Fruit fly (Drosophila melanogaster): ENCODE data around the gene CG6908.
A peak's percentile ranks its signal among the peaks of the same experiment; 100 is the strongest.

The CG6908 gene

DNA sequence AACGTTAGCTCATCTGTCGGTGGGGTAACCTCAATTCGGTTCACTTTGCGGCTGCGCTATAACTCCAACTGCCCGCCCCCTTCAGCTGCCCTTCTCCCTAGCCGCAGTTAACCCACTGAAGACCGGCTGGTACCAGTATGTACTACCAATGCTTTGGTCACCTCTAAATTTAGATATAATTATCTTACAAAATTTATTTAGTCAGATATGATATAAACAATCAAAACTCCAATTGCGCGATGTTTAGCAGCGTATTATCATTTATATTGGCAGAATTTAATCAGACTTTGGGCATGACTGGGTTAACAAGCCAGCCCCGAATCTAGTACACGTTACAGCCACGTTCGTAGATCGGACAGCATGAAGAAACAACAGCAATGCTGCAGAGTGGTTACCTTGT, 28.1 kb downstream of the CG6908 start:
- TF ChIP-seq Hnf4 (GFP tag; optimal IDR thresholded peaks at IDR 0.05) (no peak), sv (GFP tag; optimal IDR thresholded peaks at IDR 0.05) (no peak), fru (GFP tag; optimal IDR thresholded peaks at IDR 0.05) (peak; percentile 0), usp (GFP tag; optimal IDR thresholded peaks at IDR 0.05) (no peak)

DNA sequence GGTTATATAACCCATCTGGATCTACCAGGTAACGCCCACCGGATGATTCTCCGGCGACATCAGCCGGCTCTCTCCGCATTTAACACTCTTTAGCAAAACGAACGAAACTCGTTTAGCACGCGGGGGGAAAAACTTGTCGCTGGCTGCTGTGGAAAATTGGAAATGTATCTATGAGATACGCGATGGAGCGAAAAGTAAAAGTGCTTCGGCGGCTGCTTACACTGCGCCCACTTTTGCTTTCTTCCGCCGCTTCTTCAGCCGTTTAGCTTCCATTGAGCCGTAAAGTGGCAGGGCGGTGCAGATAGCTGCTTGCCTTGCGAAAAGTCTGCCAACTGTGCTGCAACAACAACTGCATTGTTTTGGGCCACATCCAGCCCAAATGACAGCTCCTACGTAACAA, 28.7 kb downstream of the CG6908 start:
- TF ChIP-seq CrebA (GFP tag; optimal IDR thresholded peaks at IDR 0.05; ENCODE audit: borderline replicate concordance) (no peak), usp (GFP tag; optimal IDR thresholded peaks at IDR 0.05) (no peak), Dfd (GFP tag; optimal IDR thresholded peaks at IDR 0.05) (no peak), dmrt93B (GFP tag; optimal IDR thresholded peaks at IDR 0.05) (no peak), lola (GFP tag; optimal IDR thresholded peaks at IDR 0.05) (no peak), GATAd (GFP tag; optimal IDR thresholded peaks at IDR 0.05) (no peak), Jra (GFP tag; optimal IDR thresholded peaks at IDR 0.05) (no peak), OdsH (GFP tag; optimal IDR thresholded peaks at IDR 0.05) (no peak), sage (GFP tag; optimal IDR thresholded peaks at IDR 0.05) (no peak), Hnf4 (GFP tag; optimal IDR thresholded peaks at IDR 0.05) (no peak), Mio (GFP tag; optimal IDR thresholded peaks at IDR 0.05) (no peak), jim (GFP tag; optimal IDR thresholded peaks at IDR 0.05) (no peak), N (GFP tag; optimal IDR thresholded peaks at IDR 0.05) (no peak), Hr78 (GFP tag; optimal IDR thresholded peaks at IDR 0.05) (no peak), dsf (GFP tag; optimal IDR thresholded peaks at IDR 0.05; ENCODE audit: borderline replicate concordance) (no peak)

DNA sequence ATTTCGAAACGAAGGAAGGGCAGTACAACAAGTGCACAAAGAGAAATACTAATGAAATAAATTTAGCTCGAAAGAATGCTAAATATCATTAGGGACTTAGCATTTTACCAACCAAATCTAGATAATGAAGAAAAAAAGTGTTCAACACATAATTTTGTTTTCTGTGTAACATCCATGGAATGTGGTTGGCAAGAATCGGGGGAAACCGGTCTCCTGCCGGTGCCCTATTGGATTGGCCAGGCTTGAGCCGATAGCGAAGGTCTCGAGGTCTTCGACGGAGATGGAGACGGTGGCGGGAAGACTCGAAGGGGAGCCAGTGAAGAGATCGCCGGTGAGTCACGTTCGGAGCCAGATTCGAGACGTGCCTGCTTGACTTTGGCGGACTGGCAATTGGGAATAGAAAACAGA, 32.1 kb downstream of the CG6908 start:
- TF ChIP-seq GATAd (GFP tag; optimal IDR thresholded peaks at IDR 0.05), result no peak
- peak; percentile 79 for TF ChIP-seq Rel (GFP tag; optimal IDR thresholded peaks at IDR 0.05)
- peak; percentile 69 for TF ChIP-seq Rel (tag; optimal IDR thresholded peaks at IDR 0.05)
- peak; percentile 84 for TF ChIP-seq Sp1 (GFP tag; optimal IDR thresholded peaks at IDR 0.05)
- peak; percentile 88 for TF ChIP-seq rgr (GFP tag; optimal IDR thresholded peaks at IDR 0.05)
- no peak for TF ChIP-seq Dif (GFP tag; optimal IDR thresholded peaks at IDR 0.05; ENCODE audit: partially characterized antibody)
- peak; percentile 56 for TF ChIP-seq CG9705 (GFP tag; optimal IDR thresholded peaks at IDR 0.05)
- TF ChIP-seq tai (GFP tag; optimal IDR thresholded peaks at IDR 0.05), result peak; percentile 72
- TF ChIP-seq lola (GFP tag; optimal IDR thresholded peaks at IDR 0.05), result no peak
- TF ChIP-seq N (GFP tag; optimal IDR thresholded peaks at IDR 0.05), result no peak
- peak; percentile 90 for TF ChIP-seq br (GFP tag; optimal IDR thresholded peaks at IDR 0.05)
- TF ChIP-seq Hr83 (GFP tag; optimal IDR thresholded peaks at IDR 0.05; ENCODE audit: poor library complexity, severe bottlenecking), result peak; percentile 19
- TF ChIP-seq Mio (GFP tag; optimal IDR thresholded peaks at IDR 0.05), result no peak
- no peak for TF ChIP-seq pan (optimal IDR thresholded peaks at IDR 0.05)
- no peak for TF ChIP-seq jim (GFP tag; optimal IDR thresholded peaks at IDR 0.05)
- peak; percentile 70 for TF ChIP-seq CG32264 (GFP tag; optimal IDR thresholded peaks at IDR 0.05)
- no peak for TF ChIP-seq Abd-B (GFP tag; optimal IDR thresholded peaks at IDR 0.05)
- TF ChIP-seq ey (GFP tag; optimal IDR thresholded peaks at IDR 0.05), result peak; percentile 92
- TF ChIP-seq Jra (GFP tag; optimal IDR thresholded peaks at IDR 0.05), result peak; percentile 70
- TF ChIP-seq psq (GFP tag; optimal IDR thresholded peaks at IDR 0.05), result peak; percentile 80
- peak; percentile 42 to 90 for TF ChIP-seq foxo (GFP tag; optimal IDR thresholded peaks at IDR 0.05)
- TF ChIP-seq Hnf4 (GFP tag; optimal IDR thresholded peaks at IDR 0.05), result peak; percentile 92
- TF ChIP-seq dmrt93B (GFP tag; optimal IDR thresholded peaks at IDR 0.05), result peak; percentile 47
- peak; percentile 78 for TF ChIP-seq sage (GFP tag; optimal IDR thresholded peaks at IDR 0.05)
- peak; percentile 87 for TF ChIP-seq OdsH (GFP tag; optimal IDR thresholded peaks at IDR 0.05)
- no peak for TF ChIP-seq Myc (optimal IDR thresholded peaks at IDR 0.05)
- no peak for TF ChIP-seq usp (GFP tag; optimal IDR thresholded peaks at IDR 0.05)
- no peak for TF ChIP-seq CrebA (GFP tag; optimal IDR thresholded peaks at IDR 0.05; ENCODE audit: borderline replicate concordance)
- TF ChIP-seq h (GFP tag; optimal IDR thresholded peaks at IDR 0.05), result peak; percentile 91
- no peak for TF ChIP-seq dsf (GFP tag; optimal IDR thresholded peaks at IDR 0.05; ENCODE audit: borderline replicate concordance)
- TF ChIP-seq woc (GFP tag; optimal IDR thresholded peaks at IDR 0.05), result peak; percentile 93
- peak; percentile 82 for TF ChIP-seq brk (GFP tag; optimal IDR thresholded peaks at IDR 0.05)
- no peak for TF ChIP-seq Hr78 (GFP tag; optimal IDR thresholded peaks at IDR 0.05)
- TF ChIP-seq fru (GFP tag; optimal IDR thresholded peaks at IDR 0.05), result peak; percentile 92
- no peak for TF ChIP-seq dl (GFP tag; optimal IDR thresholded peaks at IDR 0.05; ENCODE audit: insufficient read depth in 1 of 2, partially characterized antibody in 2 of 2)
- TF ChIP-seq Vsx2 (GFP tag; optimal IDR thresholded peaks at IDR 0.05; ENCODE audit: partially characterized antibody), result no peak
- TF ChIP-seq Dfd (GFP tag; optimal IDR thresholded peaks at IDR 0.05), result no peak
- TF ChIP-seq HLH106 (tag; optimal IDR thresholded peaks at IDR 0.05), result peak; percentile 83
- no peak for TF ChIP-seq sv (GFP tag; optimal IDR thresholded peaks at IDR 0.05)
